Worm (Caenorhabditis elegans) whole organism, L2 larva: ENCODE results near the gene T01B10.5.
"Not testable (repeated sequence)": the region's sequence is repeated elsewhere in the genome, so short reads cannot be mapped to it uniquely, and the experiment has no call there.

Experiments used
- C34F6.9 ChIP-seq: fragments of 150-350 bp; optimal IDR thresholded peaks from 2 replicates; lab custom pipeline; 2014; ENCODE audit warnings: missing biosample characterization, missing genetic modification characterization
- F13H6.1 ChIP-seq: sonication (generic microtip); optimal IDR thresholded peaks from 2 replicates; lab custom pipeline; 2016; ENCODE audit warnings: missing genetic modification characterization, missing compliant biosample characterization
- Y55F3AM.14 ChIP-seq: fragments of 200-800 bp; sonication (Bioruptor generic); optimal IDR thresholded peaks from 2 replicates; lab custom pipeline; 2018; ENCODE audit warnings: mild to moderate bottlenecking, missing genetic modification characterization, missing compliant biosample characterization
- ZK546.5 ChIP-seq: sonication (generic microtip); optimal IDR thresholded peaks from 2 replicates; lab custom pipeline; 2017; ENCODE audit warnings: missing biosample characterization, missing genetic modification characterization
- alr-1 ChIP-seq: fragments of 150-350 bp; optimal IDR thresholded peaks from 2 replicates; lab custom pipeline; 2014; ENCODE audit warnings: missing biosample characterization, missing genetic modification characterization
- aly-2 ChIP-seq: fragments of 150-350 bp; optimal IDR thresholded peaks from 2 replicates; lab custom pipeline; 2014; ENCODE audit warnings: missing biosample characterization, missing genetic modification characterization
- blmp-1 ChIP-seq: sonication (generic microtip); optimal IDR thresholded peaks from 2 replicates; lab custom pipeline; 2017; ENCODE audit warnings: missing genetic modification characterization, mild to moderate bottlenecking, missing compliant biosample characterization, antibody characterized with exemption, moderate library complexity; ENCODE audit not compliant: insufficient read depth
- ceh-16 ChIP-seq: fragments of 150-350 bp; optimal IDR thresholded peaks from 2 replicates; lab custom pipeline; 2014; ENCODE audit warnings: missing biosample characterization, missing genetic modification characterization
- dmd-4 ChIP-seq: sonication (generic microtip); optimal IDR thresholded peaks from 2 replicates; lab custom pipeline; 2017; ENCODE audit warnings: missing biosample characterization, missing genetic modification characterization
- egl-27 ChIP-seq: sonication (generic microtip); optimal IDR thresholded peaks from 3 replicates; lab custom pipeline; 2017; ENCODE audit warnings: missing biosample characterization, missing genetic modification reagents, missing genetic modification characterization
- fos-1 ChIP-seq: fragments of 150-350 bp; optimal IDR thresholded peaks from 2 replicates; lab custom pipeline; 2014; ENCODE audit warnings: missing biosample characterization, missing genetic modification characterization
- gmeb-1 ChIP-seq: fragments of 150-350 bp; optimal IDR thresholded peaks from 2 replicates; lab custom pipeline; 2014; ENCODE audit warnings: missing biosample characterization, missing genetic modification characterization
- lin-11 ChIP-seq: fragments of 150-350 bp; sonication (generic microtip); optimal IDR thresholded peaks from 2 replicates; lab custom pipeline; 2014; ENCODE audit warnings: missing biosample characterization, missing genetic modification characterization, inconsistent platforms, mixed read lengths
- lin-13 ChIP-seq: fragments of 150-350 bp; optimal IDR thresholded peaks from 2 replicates; lab custom pipeline; 2014; ENCODE audit warnings: missing biosample characterization, missing genetic modification reagents, missing genetic modification characterization
- lin-39 ChIP-seq: fragments of 150-350 bp; optimal IDR thresholded peaks from 2 replicates; lab custom pipeline; 2014; ENCODE audit warnings: missing biosample characterization, missing genetic modification reagents, missing genetic modification characterization
- lsy-2 ChIP-seq, 2 experiments: fragments of 150-350 bp in 1 of 2; sonication (generic microtip) in 1 of 2; optimal IDR thresholded peaks; 2 replicates each; lab custom pipeline; 2014 to 2017; ENCODE audit warnings: missing biosample characterization in 2 of 2, missing genetic modification characterization in 2 of 2
- mab-5 ChIP-seq: fragments of 150-350 bp; optimal IDR thresholded peaks from 2 replicates; lab custom pipeline; 2014; ENCODE audit warnings: missing biosample characterization, missing genetic modification characterization
- mdl-1 ChIP-seq, 2 experiments: fragments of 150-350 bp in 1 of 2; sonication (generic microtip) in 1 of 2; optimal IDR thresholded peaks; 2 replicates each; lab custom pipeline; 2017; ENCODE audit warnings: missing biosample characterization in 2 of 2, missing genetic modification characterization in 2 of 2
- nhr-11 ChIP-seq: fragments of 150-350 bp; optimal IDR thresholded peaks from 2 replicates; lab custom pipeline; 2014; ENCODE audit warnings: missing biosample characterization, missing genetic modification characterization
- nhr-129 ChIP-seq: fragments of 150-350 bp; optimal IDR thresholded peaks from 2 replicates; lab custom pipeline; 2014; ENCODE audit warnings: missing biosample characterization, missing genetic modification characterization
- nhr-21 ChIP-seq: fragments of 150-350 bp; optimal IDR thresholded peaks from 2 replicates; lab custom pipeline; 2014; ENCODE audit warnings: missing biosample characterization, missing genetic modification characterization
- nhr-23 ChIP-seq: fragments of 150-350 bp; optimal IDR thresholded peaks from 2 replicates; lab custom pipeline; 2014; ENCODE audit warnings: missing biosample characterization, missing genetic modification reagents, missing genetic modification characterization
- nhr-237 ChIP-seq: fragments of 150-350 bp; optimal IDR thresholded peaks from 2 replicates; lab custom pipeline; 2014; ENCODE audit warnings: missing biosample characterization, missing genetic modification characterization
- nhr-25 ChIP-seq: fragments of 150-350 bp; sonication (generic microtip); optimal IDR thresholded peaks from 3 replicates; lab custom pipeline; 2014; ENCODE audit warnings: missing biosample characterization, missing genetic modification characterization
- nhr-77 ChIP-seq: fragments of 150-350 bp; optimal IDR thresholded peaks from 2 replicates; lab custom pipeline; 2014; ENCODE audit warnings: missing biosample characterization, missing genetic modification characterization
- peb-1 ChIP-seq: fragments of 150-350 bp; optimal IDR thresholded peaks from 2 replicates; lab custom pipeline; 2014; ENCODE audit warnings: missing biosample characterization, missing genetic modification characterization
- skn-1 ChIP-seq: sonication (generic microtip); optimal IDR thresholded peaks from 2 replicates; lab custom pipeline; 2017; ENCODE audit warnings: missing biosample characterization, missing genetic modification characterization
- sma-3 ChIP-seq: sonication (generic microtip); optimal IDR thresholded peaks from 2 replicates; lab custom pipeline; 2016; ENCODE audit warnings: missing genetic modification reagents, missing genetic modification characterization, missing compliant biosample characterization
- sma-9 ChIP-seq, 2 experiments: fragments of 150-350 bp in 1 of 2; sonication (generic microtip) in 1 of 2; optimal IDR thresholded peaks; 2 replicates each; lab custom pipeline; 2014 to 2016; ENCODE audit warnings: missing genetic modification characterization in 2 of 2, mild to moderate bottlenecking in 1 of 2, missing biosample characterization in 1 of 2, missing compliant biosample characterization in 1 of 2, missing genetic modification reagents in 1 of 2, moderate library complexity in 1 of 2
- snpc-4 ChIP-seq: fragments of 150-350 bp; optimal IDR thresholded peaks from 2 replicates; lab custom pipeline; 2014; ENCODE audit warnings: missing biosample characterization, missing genetic modification characterization
- unc-55 ChIP-seq: fragments of 150-350 bp; sonication (generic microtip); optimal IDR thresholded peaks from 3 replicates; lab custom pipeline; 2014; ENCODE audit warnings: missing biosample characterization, missing genetic modification reagents, missing genetic modification characterization
- unc-62 ChIP-seq: fragments of 150-350 bp; optimal IDR thresholded peaks from 2 replicates; lab custom pipeline; 2014; ENCODE audit warnings: missing biosample characterization, missing genetic modification reagents, missing genetic modification characterization
- ztf-1 ChIP-seq: fragments of 200-800 bp; sonication (Bioruptor generic); conservative IDR thresholded peaks from 2 replicates; pipeline ENCODE4 v1.3.6; 2022; ENCODE audit warnings: missing genetic modification characterization, missing compliant biosample characterization
- ztf-4 ChIP-seq: fragments of 150-350 bp; optimal IDR thresholded peaks from 2 replicates; lab custom pipeline; 2014; ENCODE audit warnings: missing biosample characterization, missing genetic modification characterization

Gene T01B10.5

ce11 chrX:8507576-8507975 is 12.5 kb downstream of the T01B10.5 start, which contains the start of gene H03E18.1:
TSS of gene H03E18.1 (plus strand) at chrX:8507876.
- no peak for TF ChIP-seq nhr-25 (tag; lab: Kevin White, UChicago)
- TF ChIP-seq unc-55 = no peak
- no peak for TF ChIP-seq F13H6.1 (tag; lab: Kevin White, UChicago)
- TF ChIP-seq nhr-237 (tag; lab: Kevin White, UChicago) = no peak
- TF ChIP-seq sma-3 (GFP tag; lab: Kevin White, UChicago) = no peak
- no peak for TF ChIP-seq Y55F3AM.14
- no peak for TF ChIP-seq C34F6.9 (tag; lab: Kevin White, UChicago)

- peak; percentile 9 for TF ChIP-seq nhr-21 (tag; lab: Kevin White, UChicago)
- TF ChIP-seq fos-1 (tag; lab: Kevin White, UChicago) = no peak
These were observed 14.0 kb downstream of the T01B10.5 start for ce11 chrX:8509088-8509487.

ce11 chrX:8520402-8520801 is 25.3 kb downstream of the T01B10.5 start, which contains the start of gene H03E18.2:
TSS of gene H03E18.2 (minus strand) at chrX:8520502.
- TF ChIP-seq nhr-25 (tag; lab: Kevin White, UChicago) = no peak
- no peak for TF ChIP-seq nhr-129
- TF ChIP-seq peb-1 (tag; lab: Kevin White, UChicago) = no peak
- TF ChIP-seq mab-5 (tag; lab: Kevin White, UChicago) = no peak
- TF ChIP-seq lsy-2 (tag; optimal IDR thresholded peaks at IDR 0.05; lab: Kevin White, UChicago) = no peak
- no peak for TF ChIP-seq ZK546.5 (tag; lab: Kevin White, UChicago)
- TF ChIP-seq sma-3 (GFP tag; lab: Kevin White, UChicago) = no peak
- TF ChIP-seq mdl-1 (tag; optimal IDR thresholded peaks at IDR 0.05; lab: Kevin White, UChicago) = no peak

- TF ChIP-seq ztf-1 (GFP tag; lab: Robert Waterston, UW) (no peak), ztf-4 (tag; lab: Kevin White, UChicago) (no peak)
These were observed 26.5 kb downstream of the T01B10.5 start, which contains the start of gene C03G5.14 for ce11 chrX:8521614-8522013. TSS of gene C03G5.14 (plus strand) at chrX:8521914.

- TF ChIP-seq ztf-1 (GFP tag; lab: Robert Waterston, UW) (no peak), lsy-2 (tag; optimal IDR thresholded peaks at IDR 0.05; lab: Kevin White, UChicago) (no peak), F13H6.1 (tag; lab: Kevin White, UChicago) (no peak), mab-5 (tag; lab: Kevin White, UChicago) (no peak), ceh-16 (tag; lab: Kevin White, UChicago) (no peak), ztf-4 (tag; lab: Kevin White, UChicago) (no peak), gmeb-1 (no peak), blmp-1 (tag; lab: Kevin White, UChicago) (no peak)
These were observed 27.9 kb downstream of the T01B10.5 start for ce11 chrX:8523000-8523399.

ce11 chrX:8527950-8528349 is 32.8 kb downstream of the T01B10.5 start, which contains the start of gene flp-5:
TSS of gene flp-5 (plus strand) at chrX:8528250.
- TF ChIP-seq ZK546.5 (tag; lab: Kevin White, UChicago) (no peak), lsy-2 (tag; optimal IDR thresholded peaks at IDR 0.05; lab: Kevin White, UChicago) (no peak), nhr-237 (tag; lab: Kevin White, UChicago) (no peak), lin-13 (no peak), gmeb-1 (no peak), lin-39 (tag; lab: Kevin White, UChicago) (no peak), ztf-1 (GFP tag; lab: Robert Waterston, UW) (no peak), unc-62 (GFP tag; lab: Kevin White, UChicago) (no peak)
- TF ChIP-seq, all 48 proteins: peak for 0

ce11 chrX:8535006-8535405 is 39.9 kb downstream of the T01B10.5 start, which contains the start of gene nspc-1:
TSS of gene nspc-1 (minus strand) at chrX:8535106.
- not testable (repeated sequence) for TF ChIP-seq sma-9 (GFP tag; optimal IDR thresholded peaks at IDR 0.05; lab: Kevin White, UChicago); sma-9 (tag; optimal IDR thresholded peaks at IDR 0.05; lab: Kevin White, UChicago); egl-27 (tag; lab: Kevin White, UChicago); Y55F3AM.14

ce11 chrX:8536791-8537190 is 41.7 kb downstream of the T01B10.5 start, which contains the start of gene nspc-3:
TSS of gene nspc-3 (plus strand) at chrX:8537091.
- TF ChIP-seq unc-55 (no peak), egl-27 (tag; lab: Kevin White, UChicago) (no peak), nhr-77 (tag; lab: Kevin White, UChicago) (no peak), nhr-23 (tag; lab: Kevin White, UChicago) (no peak), mdl-1 (tag; optimal IDR thresholded peaks at IDR 0.05; lab: Kevin White, UChicago) (no peak), gmeb-1 (no peak), lin-11 (tag; lab: Kevin White, UChicago) (no peak), snpc-4 (no peak), fos-1 (tag; lab: Kevin White, UChicago) (no peak), alr-1 (tag; lab: Kevin White, UChicago) (no peak), dmd-4 (no peak), nhr-21 (tag; lab: Kevin White, UChicago) (no peak), ceh-16 (tag; lab: Kevin White, UChicago) (no peak), nhr-11 (tag; lab: Kevin White, UChicago) (no peak), F13H6.1 (tag; lab: Kevin White, UChicago) (no peak), skn-1 (tag; lab: Kevin White, UChicago) (no peak), ztf-1 (GFP tag; lab: Robert Waterston, UW) (no peak), aly-2 (tag; lab: Kevin White, UChicago) (no peak)
